Fruit fly (Drosophila melanogaster) whole organism, prepupa: ENCODE data around the gene serp.

ENCODE experiments used
- CG10669 ChIP-seq: fragments of 200-800 bp; sonication (Bioruptor generic); optimal IDR thresholded peaks from 3 replicates; lab custom pipeline; 2018; ENCODE audit warnings: missing biosample characterization, mild to moderate bottlenecking, missing genetic modification characterization, moderate library complexity
- CG11294 ChIP-seq: fragments of 200-800 bp; sonication (Bioruptor generic); IDR thresholded peaks from 2 replicates; pipeline ENCODE4 v1.3.6; 2022; ENCODE audit warnings: missing biosample characterization, missing genetic modification characterization
- CG11762 ChIP-seq: fragments of 200-800 bp; sonication (Bioruptor generic); optimal IDR thresholded peaks from 3 replicates; lab custom pipeline; 2016; ENCODE audit warnings: missing biosample characterization, missing genetic modification characterization; ENCODE audit not compliant: insufficient read depth
- CG15336 ChIP-seq: fragments of 200-800 bp; sonication (Bioruptor generic); IDR thresholded peaks from 2 replicates; pipeline ENCODE4 v1.3.6; 2022; ENCODE audit warnings: missing biosample characterization, missing genetic modification characterization
- CG16779 ChIP-seq: fragments of 200-800 bp; sonication (Bioruptor generic); optimal IDR thresholded peaks from 3 replicates; lab custom pipeline; 2017; ENCODE audit warnings: missing biosample characterization, mild to moderate bottlenecking, missing genetic modification characterization
- CG3032 ChIP-seq: fragments of 200-800 bp; optimal IDR thresholded peaks from 2 replicates; lab custom pipeline; 2019; ENCODE audit warnings: missing biosample characterization, mild to moderate bottlenecking, missing genetic modification characterization, moderate library complexity
- CG32006 ChIP-seq: fragments of 200-800 bp; sonication (Bioruptor generic); optimal IDR thresholded peaks from 3 replicates; lab custom pipeline; 2017; ENCODE audit warnings: missing biosample characterization, mild to moderate bottlenecking, missing genetic modification characterization
- CG34406 ChIP-seq: fragments of 200-800 bp; sonication (Bioruptor generic); optimal IDR thresholded peaks from 3 replicates; lab custom pipeline; 2016; ENCODE audit warnings: missing biosample characterization, missing genetic modification characterization
- CG3919 ChIP-seq: fragments of 200-800 bp; sonication (Bioruptor generic); optimal IDR thresholded peaks from 3 replicates; lab custom pipeline; 2016; ENCODE audit warnings: missing biosample characterization, missing genetic modification characterization
- CG4318 ChIP-seq: fragments of 200-800 bp; sonication (Bioruptor generic); optimal IDR thresholded peaks from 3 replicates; lab custom pipeline; 2017; ENCODE audit warnings: missing biosample characterization, mild to moderate bottlenecking, missing genetic modification characterization
- CG6276 ChIP-seq: fragments of 200-800 bp; sonication (Bioruptor generic); optimal IDR thresholded peaks from 2 replicates; lab custom pipeline; 2017; ENCODE audit warnings: missing biosample characterization, mild to moderate bottlenecking, missing genetic modification characterization
- CG6792 ChIP-seq: fragments of 200-800 bp; sonication (Bioruptor generic); optimal IDR thresholded peaks from 3 replicates; lab custom pipeline; 2016; ENCODE audit warnings: missing biosample characterization, missing genetic modification characterization
- CG6808 ChIP-seq: fragments of 200-800 bp; sonication (Bioruptor generic); optimal IDR thresholded peaks from 3 replicates; lab custom pipeline; 2017; ENCODE audit warnings: missing biosample characterization, missing genetic modification characterization, mild to moderate bottlenecking, moderate library complexity, missing genetic modification reagents
- CG8119 ChIP-seq: fragments of 200-800 bp; sonication (Bioruptor generic); IDR thresholded peaks from 3 replicates; pipeline ENCODE4 v1.3.6; 2022; ENCODE audit warnings: missing biosample characterization, missing genetic modification characterization
- CG9139 ChIP-seq: fragments of 200-800 bp; sonication (Bioruptor generic); optimal IDR thresholded peaks from 3 replicates; lab custom pipeline; 2017; ENCODE audit warnings: missing biosample characterization, mild to moderate bottlenecking, missing genetic modification characterization
- Eip78C ChIP-seq: fragments of 200-800 bp; sonication (Bioruptor generic); peaks from one replicate; lab custom pipeline; 2016; ENCODE audit warnings: missing biosample characterization, missing genetic modification characterization
- Eip93F ChIP-seq: fragments of 200-800 bp; sonication (Bioruptor generic); optimal IDR thresholded peaks from 2 replicates; lab custom pipeline; 2016; ENCODE audit warnings: missing biosample characterization, mild to moderate bottlenecking, missing genetic modification characterization
- Ets21C ChIP-seq: fragments of 200-800 bp; sonication (Bioruptor generic); optimal IDR thresholded peaks from 3 replicates; lab custom pipeline; 2016; ENCODE audit warnings: missing biosample characterization, missing genetic modification characterization
- Ets96B ChIP-seq: fragments of 200-800 bp; optimal IDR thresholded peaks from 2 replicates; lab custom pipeline; 2019; ENCODE audit warnings: missing biosample characterization, mild to moderate bottlenecking, missing genetic modification characterization, moderate library complexity
- Gug ChIP-seq: fragments of 200-800 bp; sonication (Bioruptor generic); IDR thresholded peaks from 2 replicates; pipeline ENCODE4 v1.3.6; 2022; ENCODE audit warnings: missing biosample characterization, missing genetic modification characterization
- Hr38 ChIP-seq: sonication (Bioruptor generic); optimal IDR thresholded peaks from 2 replicates; lab custom pipeline; 2016; ENCODE audit warnings: missing biosample characterization, missing genetic modification characterization
- Hr39 ChIP-seq: fragments of 200-800 bp; sonication (Bioruptor generic); optimal IDR thresholded peaks from 2 replicates; lab custom pipeline; 2016; ENCODE audit warnings: missing biosample characterization, missing genetic modification characterization
- Hr4 ChIP-seq: fragments of 200-800 bp; sonication (Bioruptor generic); optimal IDR thresholded peaks from 3 replicates; lab custom pipeline; 2016; ENCODE audit warnings: missing biosample characterization, missing genetic modification characterization
- Lpt ChIP-seq: fragments of 200-800 bp; sonication (Bioruptor generic); optimal IDR thresholded peaks from 3 replicates; lab custom pipeline; 2016; ENCODE audit warnings: missing biosample characterization, missing genetic modification characterization
- Smox ChIP-seq: fragments of 200-800 bp; sonication (Bioruptor generic); optimal IDR thresholded peaks from 3 replicates; lab custom pipeline; 2016; ENCODE audit warnings: missing biosample characterization, missing genetic modification characterization
- Sox14 ChIP-seq: fragments of 200-800 bp; sonication (Bioruptor generic); optimal IDR thresholded peaks from 3 replicates; lab custom pipeline; 2016; ENCODE audit warnings: missing biosample characterization, missing genetic modification characterization
- Sox15 ChIP-seq: fragments of 200-800 bp; sonication (Bioruptor generic); optimal IDR thresholded peaks from 3 replicates; lab custom pipeline; 2016; ENCODE audit warnings: missing biosample characterization, missing genetic modification characterization
- acj6 ChIP-seq: fragments of 200-800 bp; sonication (Bioruptor generic); optimal IDR thresholded peaks from 3 replicates; lab custom pipeline; 2016; ENCODE audit warnings: missing biosample characterization, missing genetic modification characterization
- cyc ChIP-seq: fragments of 200-800 bp; sonication (Bioruptor generic); optimal IDR thresholded peaks from 3 replicates; lab custom pipeline; 2016; ENCODE audit warnings: missing biosample characterization, missing genetic modification characterization
- dac ChIP-seq: fragments of 200-800 bp; sonication (Bioruptor generic); optimal IDR thresholded peaks from 2 replicates; lab custom pipeline; 2017; ENCODE audit warnings: missing biosample characterization, mild to moderate bottlenecking, missing genetic modification characterization
- eg ChIP-seq: fragments of 200-800 bp; sonication (Bioruptor generic); IDR thresholded peaks from 3 replicates; pipeline ENCODE4 v1.3.6; 2022; ENCODE audit warnings: missing biosample characterization, missing genetic modification characterization
- esn ChIP-seq: fragments of 200-800 bp; sonication (Bioruptor generic); optimal IDR thresholded peaks from 2 replicates; lab custom pipeline; 2016; ENCODE audit warnings: missing biosample characterization, mild to moderate bottlenecking, missing genetic modification characterization, moderate library complexity
- fd85E ChIP-seq: fragments of 200-800 bp; sonication (Bioruptor generic); optimal IDR thresholded peaks from 3 replicates; lab custom pipeline; 2016; ENCODE audit warnings: missing biosample characterization, missing genetic modification characterization
- fkh ChIP-seq: fragments of 200-800 bp; sonication (Bioruptor generic); optimal IDR thresholded peaks from 3 replicates; lab custom pipeline; 2017; ENCODE audit warnings: missing biosample characterization, mild to moderate bottlenecking, missing genetic modification characterization, moderate library complexity
- net ChIP-seq: fragments of 200-800 bp; sonication (Bioruptor generic); optimal IDR thresholded peaks from 3 replicates; lab custom pipeline; 2016; ENCODE audit warnings: missing biosample characterization, missing genetic modification characterization
- pdm3 ChIP-seq: fragments of 200-800 bp; sonication (Bioruptor generic); optimal IDR thresholded peaks from 3 replicates; lab custom pipeline; 2016; ENCODE audit warnings: missing biosample characterization, missing genetic modification characterization
- salr ChIP-seq, 2 experiments: fragments of 200-800 bp; sonication (Bioruptor generic); optimal IDR thresholded peaks; 3 replicates each; lab custom pipeline; 2016 to 2018; ENCODE audit warnings: missing biosample characterization in 2 of 2, missing genetic modification characterization in 2 of 2, mild to moderate bottlenecking in 1 of 2
- spab ChIP-seq: fragments of 200-800 bp; sonication (Bioruptor generic); optimal IDR thresholded peaks from 2 replicates; lab custom pipeline; 2017; ENCODE audit warnings: missing biosample characterization, mild to moderate bottlenecking, missing genetic modification characterization, missing genetic modification reagents
- ss ChIP-seq, 2 experiments: fragments of 200-800 bp; sonication (Bioruptor generic); optimal IDR thresholded peaks; 2 replicates in 1 of 2; 3 replicates in 1 of 2; lab custom pipeline; 2017 to 2018; ENCODE audit warnings: mild to moderate bottlenecking in 2 of 2, missing biosample characterization in 2 of 2, missing genetic modification characterization in 2 of 2, moderate library complexity in 1 of 2
- svp ChIP-seq: fragments of 200-800 bp; sonication (Bioruptor generic); peaks from one replicate; lab custom pipeline; 2016; ENCODE audit warnings: missing biosample characterization, missing genetic modification characterization
- topi ChIP-seq: fragments of 200-800 bp; sonication (Bioruptor generic); optimal IDR thresholded peaks from 3 replicates; lab custom pipeline; 2016; ENCODE audit warnings: missing biosample characterization, missing genetic modification characterization
- vri ChIP-seq: fragments of 200-800 bp; sonication (Bioruptor generic); optimal IDR thresholded peaks from 3 replicates; lab custom pipeline; 2016; ENCODE audit warnings: missing biosample characterization, mild to moderate bottlenecking, missing genetic modification characterization

serp gene

DNA sequence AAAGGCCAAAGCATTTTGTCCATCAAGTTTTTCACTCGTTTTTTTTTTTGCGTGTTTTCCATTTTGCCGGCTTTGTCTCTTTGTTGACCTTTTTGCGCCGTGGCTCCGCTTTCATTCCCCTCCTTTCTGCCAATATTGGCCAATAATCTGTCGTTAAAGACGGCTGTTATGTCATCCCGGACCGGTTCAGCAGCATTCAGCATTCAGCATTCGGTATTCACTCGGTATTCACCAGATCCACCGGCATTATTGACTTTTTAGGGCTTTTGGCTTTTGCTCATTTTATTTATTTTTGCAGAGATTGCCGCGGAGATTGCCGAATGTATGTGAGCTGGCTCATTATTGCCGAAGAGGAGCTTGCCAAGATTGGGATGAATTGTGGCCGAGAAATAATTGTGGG is 4.5 kb downstream of the serp start (continued):
- no peak for TF ChIP-seq CG8119
- TF ChIP-seq Hr38 (GFP tag; lab: Kevin White, UChicago), result no peak
- TF ChIP-seq cyc, result no peak
- no peak for TF ChIP-seq pdm3 (GFP tag; lab: Kevin White, UChicago)
- no peak for TF ChIP-seq dac
- no peak for TF ChIP-seq Gug (GFP tag; lab: Robert Waterston, UW)
- peak; percentile 98 for TF ChIP-seq vri
- no peak for TF ChIP-seq Hr4 (GFP tag; lab: Kevin White, UChicago)
- no peak for TF ChIP-seq CG4318 (GFP tag; lab: Kevin White, UChicago)
- TF ChIP-seq CG9139 (GFP tag; lab: Kevin White, UChicago), result no peak
- TF ChIP-seq CG3919 (GFP tag; lab: Kevin White, UChicago), result no peak
- no peak for TF ChIP-seq topi
- no peak for TF ChIP-seq Sox15
- no peak for TF ChIP-seq CG32006 (GFP tag; lab: Kevin White, UChicago)
- TF ChIP-seq fd85E (GFP tag; lab: Kevin White, UChicago), result no peak
- no peak for TF ChIP-seq net
- TF ChIP-seq Sox14 (GFP tag; lab: Kevin White, UChicago), result peak; percentile 24
- no peak for TF ChIP-seq Ets21C (GFP tag; lab: Kevin White, UChicago)
- no peak for TF ChIP-seq Hr39 (GFP tag; lab: Kevin White, UChicago)
- TF ChIP-seq CG6792 (GFP tag; lab: Kevin White, UChicago), result no peak
- TF ChIP-seq Ets96B, result no peak
- TF ChIP-seq fkh, result no peak
- TF ChIP-seq CG34406, result no peak
- no peak for TF ChIP-seq CG6276 (GFP tag; lab: Kevin White, UChicago)
- TF ChIP-seq esn (GFP tag; lab: Kevin White, UChicago), result peak; percentile 11
- TF ChIP-seq Smox (GFP tag; lab: Kevin White, UChicago), result peak; percentile 2
- TF ChIP-seq CG16779 (tag; lab: Kevin White, UChicago), result no peak
- no peak for TF ChIP-seq CG11294
- TF ChIP-seq acj6 (GFP tag; lab: Kevin White, UChicago), result no peak
- TF ChIP-seq CG15336, result no peak

DNA sequence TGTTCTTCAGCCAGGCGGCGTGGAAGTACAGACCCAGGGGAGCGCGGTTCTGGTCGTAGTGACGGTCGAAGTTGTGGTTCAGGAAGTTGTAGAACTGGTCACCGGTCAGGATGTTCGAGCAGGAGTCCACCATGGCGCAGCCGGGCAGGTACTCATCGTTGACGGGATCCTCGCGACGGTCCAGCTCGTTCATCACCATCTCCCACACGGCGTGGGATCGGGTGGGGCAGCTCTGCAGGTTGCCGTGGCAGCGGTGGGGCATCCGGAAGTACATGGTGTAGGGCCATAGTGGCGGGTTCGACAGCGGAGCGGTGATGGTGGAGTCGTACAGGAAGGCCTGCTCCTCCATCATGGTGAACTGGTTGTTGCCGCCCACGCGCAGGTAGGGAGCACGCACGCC is 6.2 kb downstream of the serp start:
- no peak for TF ChIP-seq CG11294
- TF ChIP-seq Hr4 (GFP tag; lab: Kevin White, UChicago), result no peak
- no peak for TF ChIP-seq esn (GFP tag; lab: Kevin White, UChicago)
- no peak for TF ChIP-seq svp (GFP tag; lab: Kevin White, UChicago)
- TF ChIP-seq eg (GFP tag; lab: Robert Waterston, UW), result no peak
- no peak for TF ChIP-seq Sox15
- TF ChIP-seq dac, result no peak
- no peak for TF ChIP-seq CG6808
- TF ChIP-seq Lpt (GFP tag; lab: Kevin White, UChicago), result no peak
- no peak for TF ChIP-seq Eip78C (GFP tag; lab: Kevin White, UChicago)
- no peak for TF ChIP-seq fkh
- no peak for TF ChIP-seq vri
- TF ChIP-seq CG11762, result no peak
- TF ChIP-seq CG10669, result no peak
- TF ChIP-seq ss (GFP tag; optimal IDR thresholded peaks at IDR 0.05; lab: Kevin White, UChicago), result no peak
- TF ChIP-seq Eip93F (GFP tag; lab: Kevin White, UChicago), result no peak
- no peak for TF ChIP-seq CG16779 (tag; lab: Kevin White, UChicago)
- TF ChIP-seq spab (GFP tag; lab: Kevin White, UChicago), result no peak

DNA sequence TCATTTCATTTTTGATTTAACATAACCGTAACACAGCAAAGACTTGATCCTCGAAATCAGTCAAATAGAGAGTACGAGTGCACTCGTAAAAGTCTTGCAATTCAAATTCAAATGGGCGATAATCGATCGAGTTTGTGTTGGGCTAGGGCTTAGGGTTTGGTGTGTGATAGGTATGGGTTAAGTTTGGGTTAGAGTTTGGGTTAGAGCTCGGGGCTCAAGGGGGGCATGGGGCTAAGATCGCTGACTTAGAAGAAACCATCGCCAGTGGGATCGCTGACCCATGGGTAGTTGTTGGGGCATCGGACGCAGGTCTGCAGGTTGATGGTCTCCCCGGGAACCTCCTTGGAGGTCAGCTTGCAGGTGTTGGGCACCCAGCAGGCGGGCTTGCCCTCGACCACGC is 6.7 kb downstream of the serp start:
- TF ChIP-seq CG3032 (tag; lab: Kevin White, UChicago) (no peak), salr (GFP tag; optimal IDR thresholded peaks at IDR 0.05; lab: Kevin White, UChicago) (no peak), CG11762 (no peak)
